Fruit fly (Drosophila melanogaster) whole organism, prepupa: Measurements from ENCODE around the gene CG11663.

Experiments used
- CG16779 ChIP-seq: fragments of 200-800 bp; sonication (Bioruptor generic); optimal IDR thresholded peaks from 3 replicates; lab custom pipeline; 2017; ENCODE audit warnings: missing biosample characterization, mild to moderate bottlenecking, missing genetic modification characterization
- CG6854 ChIP-seq: fragments of 200-800 bp; sonication (Bioruptor generic); optimal IDR thresholded peaks from 2 replicates; lab custom pipeline; 2017; ENCODE audit warnings: missing biosample characterization, mild to moderate bottlenecking, missing genetic modification characterization
- Gug ChIP-seq: fragments of 200-800 bp; sonication (Bioruptor generic); IDR thresholded peaks from 2 replicates; pipeline ENCODE4 v1.3.6; 2022; ENCODE audit warnings: missing biosample characterization, missing genetic modification characterization
- acj6 ChIP-seq: fragments of 200-800 bp; sonication (Bioruptor generic); optimal IDR thresholded peaks from 3 replicates; lab custom pipeline; 2016; ENCODE audit warnings: missing biosample characterization, missing genetic modification characterization
- cyc ChIP-seq: fragments of 200-800 bp; sonication (Bioruptor generic); optimal IDR thresholded peaks from 3 replicates; lab custom pipeline; 2016; ENCODE audit warnings: missing biosample characterization, missing genetic modification characterization
- net ChIP-seq: fragments of 200-800 bp; sonication (Bioruptor generic); optimal IDR thresholded peaks from 3 replicates; lab custom pipeline; 2016; ENCODE audit warnings: missing biosample characterization, missing genetic modification characterization

DNA sequence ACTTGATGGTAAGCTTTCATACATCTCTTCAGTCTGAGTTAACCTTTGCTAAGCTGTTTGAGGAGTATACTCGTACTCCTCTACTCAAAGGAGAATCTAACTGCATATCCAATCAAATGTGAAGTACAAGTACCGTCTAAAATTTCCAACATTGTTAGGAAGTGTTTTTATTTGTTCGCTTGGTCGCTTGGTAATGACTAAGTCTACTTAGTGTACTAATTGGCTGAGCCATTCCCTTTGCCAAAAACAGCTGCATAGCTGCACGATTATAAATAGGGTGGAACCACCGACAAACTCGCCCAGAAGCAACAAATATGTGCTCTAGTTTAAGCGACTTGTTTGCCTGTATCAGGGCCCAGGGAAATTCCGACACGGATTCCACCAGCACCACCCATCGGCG lies 49.8 kb upstream of the CG11663 start, which contains the start of gene CG14635:
- TF ChIP-seq CG6854 (no peak), CG16779 (tag; lab: Kevin White, UChicago) (no peak), net (GFP tag; lab: Kevin White, UChicago) (no peak), acj6 (GFP tag; lab: Kevin White, UChicago) (no peak), cyc (GFP tag; lab: Kevin White, UChicago) (no peak), Gug (GFP tag; lab: Robert Waterston, UW) (no peak)
